Worm (Caenorhabditis elegans) whole organism, dauer: ENCODE data around the gene rpi-1.
"Not testable (repeated sequence)": the region's sequence is repeated elsewhere in the genome, so short reads cannot be mapped to it uniquely, and the experiment has no call there.

Experiments
- unc-62 ChIP-seq: sonication (generic microtip); optimal IDR thresholded peaks from 2 replicates; lab custom pipeline; 2017; ENCODE audit warnings: missing biosample characterization, missing genetic modification reagents, missing genetic modification characterization

Gene rpi-1

DNA sequence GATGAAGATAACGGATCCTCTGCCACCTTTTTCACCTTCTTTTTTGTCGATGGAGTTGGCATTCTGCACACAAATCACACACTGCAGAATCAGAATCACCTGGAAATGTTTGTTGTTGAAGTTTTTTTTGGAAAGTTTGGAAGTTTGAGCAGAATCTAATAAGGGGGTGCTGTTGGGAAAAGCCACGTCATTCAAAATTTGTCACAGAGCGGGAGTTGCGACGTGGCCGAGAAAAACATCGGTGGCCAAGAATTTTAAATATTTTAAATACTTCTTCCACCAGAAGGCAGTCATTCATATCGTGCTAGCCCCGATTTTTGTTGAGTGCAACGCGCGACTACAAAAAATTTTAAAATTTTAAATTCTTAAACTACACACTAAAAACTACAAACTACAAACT is at the start of gene rpi-1:
rpi-1 (minus strand) TSS at position 101 of the 400 bp plus-strand sequence.
- TF ChIP-seq unc-62 = no peak

DNA sequence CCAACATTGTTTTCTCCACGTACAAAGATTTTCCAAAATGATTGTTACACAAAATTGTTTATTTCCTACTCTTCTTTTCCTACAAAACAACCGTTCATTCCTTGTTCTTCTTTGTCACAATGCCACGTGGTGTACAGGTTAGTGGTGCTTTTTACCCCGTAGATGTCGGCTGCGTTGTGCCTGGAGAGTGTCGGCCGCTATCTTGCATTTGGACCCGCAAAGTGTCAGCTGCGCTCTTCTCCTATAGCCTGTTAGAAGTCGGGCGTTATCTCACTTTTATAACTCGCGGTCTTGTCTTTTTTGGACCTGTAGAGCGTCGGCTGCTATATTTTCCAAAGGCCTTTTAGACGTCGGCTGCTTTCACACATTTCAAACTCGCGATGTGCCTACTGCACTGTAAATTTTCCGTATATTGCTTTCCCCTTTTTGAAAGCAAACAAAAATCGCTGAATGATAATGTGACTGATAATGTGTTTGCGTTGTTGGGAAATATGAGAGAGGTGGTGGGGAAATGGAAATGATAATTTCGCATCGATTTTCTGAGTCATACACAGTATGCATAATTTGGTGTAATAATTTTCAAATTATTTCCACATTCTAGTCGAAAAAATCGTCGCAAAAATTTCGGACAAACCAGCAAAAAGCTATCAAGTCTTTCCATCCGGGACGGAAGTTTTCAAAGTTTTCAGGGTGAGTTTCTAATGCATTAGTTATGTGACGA is 48.6 kb upstream of the rpi-1 start, which contains the start of gene F01D5.8:
F01D5.8 (plus strand) TSS at position 51 of the 721 bp plus-strand sequence.
- no peak for TF ChIP-seq unc-62

DNA sequence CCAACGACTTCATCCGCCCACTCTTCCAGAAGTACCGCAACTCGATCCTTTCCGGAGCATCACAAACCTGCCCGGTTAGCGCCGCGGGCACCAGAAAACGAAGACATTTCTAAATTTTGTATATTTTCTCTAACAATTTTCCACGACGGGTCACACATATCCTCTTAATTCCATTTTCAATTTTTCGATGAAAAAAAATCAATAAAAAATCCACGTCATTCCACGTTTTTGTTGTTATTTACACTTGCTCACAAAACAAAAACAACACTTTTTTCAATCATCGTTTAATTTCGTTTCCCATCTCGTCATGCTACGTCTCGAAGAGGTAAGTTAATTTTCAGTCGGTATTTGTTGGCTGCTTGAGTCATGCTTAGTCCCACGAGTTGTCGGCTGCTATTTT is 46.1 kb upstream of the rpi-1 start, which contains the start of gene F01D5.7:
F01D5.7 (plus strand) TSS at position 301 of the 400 bp plus-strand sequence.
- no peak for TF ChIP-seq unc-62

DNA sequence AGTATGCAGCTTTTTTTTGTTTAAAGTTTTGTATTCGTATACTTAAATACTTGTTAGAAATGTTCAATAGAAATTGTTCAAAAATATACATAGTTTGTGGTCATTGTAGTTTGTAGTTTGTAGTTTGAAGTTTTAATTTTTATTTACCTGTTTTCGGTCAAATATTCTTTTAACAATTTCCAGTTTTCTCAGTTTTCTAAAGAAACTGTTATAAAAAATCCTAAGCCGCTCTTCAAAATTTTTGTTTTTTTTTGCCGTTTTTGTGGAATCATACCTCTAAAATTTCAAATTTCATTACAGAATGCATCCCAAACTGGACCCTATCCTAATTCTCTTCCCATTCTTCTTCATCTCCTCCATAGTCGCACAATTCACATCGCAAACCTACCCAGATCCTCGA is 44.0 kb upstream of the rpi-1 start, which contains the start of gene F01D5.6:
F01D5.6 (plus strand) TSS at position 301 of the 400 bp plus-strand sequence.
- no peak for TF ChIP-seq unc-62

DNA sequence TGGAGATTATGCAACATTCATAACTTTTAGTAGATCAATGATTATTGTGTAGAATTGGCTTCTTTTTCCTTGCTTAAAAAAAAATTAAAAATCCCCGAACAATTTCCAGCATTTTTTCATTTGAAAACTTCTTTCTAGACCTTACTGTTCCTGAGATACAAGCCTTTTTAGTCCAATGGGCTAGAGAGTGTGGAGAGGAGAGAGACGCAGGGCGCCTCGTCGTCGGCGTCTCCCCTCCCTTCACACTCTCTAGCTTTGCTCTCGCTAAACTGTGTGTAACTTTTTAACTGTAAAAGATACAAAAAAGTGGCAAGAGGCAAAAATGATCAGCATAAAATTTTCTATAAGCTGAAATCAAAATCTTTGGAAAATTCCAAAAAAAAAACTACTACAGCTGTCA is 43.0 kb upstream of the rpi-1 start:
- TF ChIP-seq unc-62 = no peak

DNA sequence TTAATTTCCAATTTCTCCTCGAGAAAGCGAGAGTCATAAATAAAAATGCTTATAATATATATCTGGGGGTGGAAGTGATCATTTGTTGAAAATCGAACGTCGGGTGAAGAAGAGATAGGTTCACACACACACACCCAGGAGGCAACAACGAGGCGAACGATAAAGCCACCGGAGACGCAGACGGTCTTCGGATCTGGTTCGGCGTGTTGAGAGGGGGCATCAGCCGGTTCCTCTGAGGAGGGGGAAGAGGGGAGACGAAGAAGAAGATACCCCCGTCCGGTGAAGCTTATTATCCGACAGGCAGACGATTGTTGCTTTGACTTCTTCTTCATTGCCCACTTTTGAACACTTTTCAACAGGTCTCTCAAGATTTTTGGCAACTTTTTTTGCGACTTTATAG is 42.6 kb upstream of the rpi-1 start:
- no peak for TF ChIP-seq unc-62

DNA sequence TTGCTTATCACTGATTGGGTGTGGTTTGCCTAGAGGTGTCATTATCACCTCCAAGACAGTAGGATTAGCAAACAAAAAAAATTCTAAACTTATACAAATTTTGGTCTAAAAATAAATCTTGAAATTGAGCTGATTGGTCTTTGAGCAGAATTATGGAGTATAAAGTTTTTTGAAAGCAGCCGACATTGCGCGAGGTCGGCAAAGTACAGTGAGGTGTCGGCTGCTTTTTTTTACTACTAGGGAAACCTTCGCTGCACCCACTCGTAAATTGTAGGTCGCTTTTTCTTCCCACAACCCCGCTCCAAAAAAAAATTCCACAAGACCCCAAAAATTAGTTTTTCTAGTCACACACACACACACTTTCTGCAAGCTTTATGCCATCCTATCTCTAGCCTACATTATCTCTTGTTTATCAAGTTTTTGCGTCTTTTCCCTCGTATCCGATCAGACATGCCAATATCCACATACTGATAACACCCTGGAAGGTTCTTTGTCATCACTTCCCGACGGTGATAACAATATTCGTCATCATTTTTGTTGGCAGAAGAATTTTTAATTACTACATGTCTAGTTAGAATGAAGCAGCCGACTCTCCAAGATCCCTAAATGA is 41.7 kb upstream of the rpi-1 start:
- no peak for TF ChIP-seq unc-62

DNA sequence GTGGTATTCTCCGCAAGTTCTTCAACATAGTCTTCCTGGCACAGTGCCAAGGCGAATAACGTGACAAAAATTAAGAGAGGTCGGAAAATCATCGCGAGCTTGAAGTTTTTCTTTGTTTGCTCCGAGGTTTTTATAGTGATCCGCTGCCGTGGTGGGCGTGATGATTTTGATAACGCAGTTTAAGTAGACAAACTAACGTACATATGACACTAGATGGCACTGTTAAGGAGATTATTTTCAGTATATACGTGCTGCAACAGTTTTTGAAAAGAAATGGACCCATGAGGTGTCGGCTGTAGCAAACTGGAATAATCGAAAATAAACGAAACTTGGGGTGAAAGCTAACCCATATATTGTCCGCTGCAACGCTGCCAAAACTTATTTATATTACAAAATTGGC is 40.0 kb upstream of the rpi-1 start, which contains the start of gene F01D5.5:
F01D5.5 (minus strand) TSS at position 101 of the 400 bp plus-strand sequence.
- no peak for TF ChIP-seq unc-62

DNA sequence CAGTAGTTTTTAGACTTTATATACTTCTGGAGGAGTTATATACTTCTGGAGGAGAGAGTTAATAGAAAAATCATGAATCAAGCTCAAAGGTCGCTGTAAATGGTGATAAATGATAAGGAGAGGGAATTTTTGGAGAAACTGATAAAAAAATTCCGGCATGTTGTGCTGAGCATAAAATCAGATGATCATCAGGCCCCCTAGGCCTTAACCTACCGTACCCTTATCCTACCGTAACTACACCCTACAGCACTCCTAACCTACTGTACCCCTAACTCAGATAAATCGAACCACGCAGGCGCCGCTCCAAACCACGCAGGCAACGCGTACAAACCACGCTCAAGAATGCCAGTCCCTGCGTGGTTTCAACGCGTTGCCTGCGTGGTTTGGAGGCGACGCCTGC is 37.8 kb upstream of the rpi-1 start, which contains the start of gene F01D5.3:
F01D5.3 (minus strand) TSS at position 101 of the 400 bp plus-strand sequence.
- not testable (repeated sequence) for TF ChIP-seq unc-62

DNA sequence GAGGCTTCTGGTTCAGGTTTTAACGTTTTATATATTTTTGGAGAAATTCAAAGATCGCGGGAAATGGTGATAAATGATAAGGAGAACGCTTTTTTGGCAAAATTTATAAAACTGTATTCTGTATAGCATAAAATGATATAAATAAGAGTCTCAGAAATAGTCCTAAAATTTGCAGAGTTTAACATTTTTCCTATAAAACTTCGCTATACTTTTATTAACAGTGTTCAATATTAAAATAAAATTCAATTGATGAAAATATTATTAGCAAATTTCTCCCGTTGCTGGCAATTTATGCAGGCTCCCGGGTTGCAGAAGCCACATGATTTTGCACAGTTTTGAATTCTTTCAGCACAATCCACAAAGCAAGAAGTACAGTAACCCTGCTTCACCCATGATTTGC is 36.7 kb upstream of the rpi-1 start, which contains the start of gene F01D5.2:
F01D5.2 (minus strand) TSS at position 101 of the 400 bp plus-strand sequence.
- no peak for TF ChIP-seq unc-62

DNA sequence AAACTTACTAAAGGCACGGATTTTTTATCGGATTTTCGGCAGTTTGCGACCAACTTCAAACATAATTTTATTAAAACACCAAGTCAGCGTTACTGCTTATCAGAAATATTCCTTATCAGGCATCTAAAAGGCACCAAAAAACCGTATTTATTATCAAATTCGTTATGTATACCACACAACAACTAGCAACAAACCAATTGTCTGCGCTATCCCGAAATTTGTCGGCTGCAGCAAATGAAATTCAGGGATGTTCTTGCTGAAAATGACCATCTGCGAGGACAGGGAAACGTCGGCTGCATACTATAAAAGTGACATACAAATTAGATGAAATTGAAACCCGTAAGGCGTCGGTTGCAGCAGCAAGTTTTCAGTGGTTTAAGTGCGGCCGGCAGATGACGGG is 35.8 kb upstream of the rpi-1 start:
- no peak for TF ChIP-seq unc-62

DNA sequence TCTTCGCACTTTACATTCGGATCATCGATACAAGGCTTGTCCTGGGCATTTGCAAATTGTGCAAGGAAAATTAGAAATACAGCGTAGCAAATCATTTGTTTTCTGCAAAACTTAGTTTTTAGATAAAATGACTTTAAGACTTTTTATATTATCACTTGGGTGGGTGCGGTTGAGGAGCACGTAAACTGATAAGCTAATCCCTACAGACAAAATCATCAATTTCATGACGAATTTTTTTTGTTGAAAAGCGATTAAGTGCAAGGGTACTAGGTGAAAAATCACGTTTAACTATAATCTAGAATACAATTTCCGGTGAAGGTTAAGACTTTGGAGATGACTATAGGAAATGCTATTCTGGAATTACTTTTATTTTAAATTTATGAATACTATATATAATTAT is 35.3 kb upstream of the rpi-1 start, which contains the start of gene F01D5.1:
F01D5.1 (minus strand) TSS at position 105 of the 400 bp plus-strand sequence.
- no peak for TF ChIP-seq unc-62

DNA sequence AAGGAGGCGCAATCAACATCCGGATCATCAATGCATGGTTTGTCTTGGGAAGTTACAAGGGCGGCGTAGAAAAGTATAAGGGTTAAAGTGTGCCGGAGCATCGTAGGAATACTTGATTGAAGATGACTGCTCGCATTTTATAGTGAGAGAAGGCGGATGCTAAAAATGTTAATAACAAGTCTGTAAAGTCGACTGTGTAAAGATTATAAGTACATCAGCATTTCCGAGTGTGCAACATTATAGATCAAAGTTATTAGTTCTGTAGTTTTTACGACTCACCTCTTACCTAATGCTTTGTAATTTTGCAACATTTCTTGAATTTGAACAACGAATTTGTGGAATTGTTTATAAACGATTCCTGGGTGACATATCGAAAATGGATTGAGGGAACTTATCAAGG is 32.7 kb upstream of the rpi-1 start, which contains the start of gene Y39G8B.7:
Y39G8B.7 (minus strand) TSS at position 101 of the 400 bp plus-strand sequence.
- no peak for TF ChIP-seq unc-62

DNA sequence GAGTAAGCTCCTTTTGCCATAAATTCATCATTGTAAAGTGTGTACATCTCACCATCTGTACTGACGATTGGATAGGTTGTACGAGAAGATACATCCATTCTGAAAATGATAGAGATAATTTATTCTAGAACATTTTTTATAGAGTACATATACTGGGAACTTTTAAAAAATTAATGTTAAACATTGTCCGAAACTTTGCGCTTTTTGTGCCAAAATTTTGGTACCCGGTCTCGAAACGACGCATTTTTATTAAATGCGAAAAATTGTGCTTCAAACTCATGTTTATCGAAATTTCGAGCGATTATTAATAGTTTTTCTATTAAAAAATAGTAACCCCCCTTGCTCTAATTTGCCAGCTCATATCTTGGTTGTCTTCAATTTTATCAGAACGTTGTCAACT is 29.5 kb upstream of the rpi-1 start, which contains the start of gene Y39G8B.5:
Y39G8B.5 (minus strand) TSS at position 101 of the 400 bp plus-strand sequence.
- no peak for TF ChIP-seq unc-62

DNA sequence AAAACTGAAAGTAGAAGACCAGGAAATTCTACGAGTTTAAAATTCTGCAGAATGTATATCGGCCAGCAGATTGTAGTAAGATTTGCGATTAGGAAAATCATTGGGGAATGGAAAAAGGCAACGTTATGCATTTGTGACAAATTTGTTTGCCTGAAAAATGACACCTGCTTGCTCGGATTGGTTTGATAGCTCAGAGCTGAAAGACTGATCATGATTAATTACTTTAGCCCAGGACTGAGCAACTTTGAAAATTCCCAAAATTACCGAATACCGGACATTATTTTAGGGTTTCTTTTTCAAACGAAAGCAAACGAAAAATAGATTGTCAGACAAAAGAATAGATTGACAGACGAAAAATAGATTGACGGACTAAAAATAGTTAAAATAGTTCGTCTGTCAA is 22.3 kb upstream of the rpi-1 start, which contains the start of gene sre-47:
sre-47 (minus strand) TSS at position 101 of the 400 bp plus-strand sequence.
- no peak for TF ChIP-seq unc-62

DNA sequence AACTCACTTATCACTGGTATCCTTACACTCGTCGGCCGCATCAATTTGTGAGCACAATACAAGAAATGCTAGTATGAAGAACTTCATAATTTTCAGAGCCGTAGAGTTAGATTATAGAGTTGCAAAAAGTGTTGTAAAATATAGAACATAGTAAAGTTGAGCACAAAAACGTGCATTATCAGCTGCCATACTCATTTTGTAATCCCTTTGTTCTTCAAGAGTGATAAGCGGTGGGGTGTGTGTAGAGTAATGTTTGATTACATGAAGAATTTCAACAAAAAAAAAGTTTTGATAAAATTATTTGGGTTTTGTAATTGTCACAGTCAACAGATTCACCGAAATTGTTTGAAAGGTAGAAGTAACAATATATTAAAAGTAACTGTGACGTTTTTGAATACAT is 20.7 kb upstream of the rpi-1 start, which contains the start of the genes Y39G8B.13 and Y39G8B.10:
Y39G8B.13 (minus strand) TSS at position 125 of the 400 bp plus-strand sequence.
Y39G8B.10 (minus strand) TSS at position 193 of the 400 bp plus-strand sequence.
- TF ChIP-seq unc-62 = no peak

DNA sequence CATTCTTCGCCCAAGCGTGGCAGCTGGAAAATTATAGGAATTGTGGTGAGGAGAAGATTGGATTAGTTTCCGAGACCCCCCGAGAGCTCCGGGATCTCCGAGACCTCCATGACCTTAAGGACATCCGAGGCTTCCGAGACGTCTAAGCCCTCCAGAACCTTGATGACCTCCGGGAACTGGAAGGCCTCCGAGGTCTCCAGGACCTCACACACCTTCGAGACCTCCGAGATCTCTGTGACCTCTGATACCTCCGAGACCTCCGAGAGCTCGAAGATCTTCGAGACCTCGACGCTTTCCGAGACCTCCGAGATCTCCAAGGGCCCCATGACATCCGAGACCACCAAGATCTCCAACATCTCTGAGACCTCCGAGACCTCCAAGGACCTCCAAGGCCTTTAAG is 20.0 kb upstream of the rpi-1 start:
- no peak for TF ChIP-seq unc-62
